Worm (Caenorhabditis elegans): ENCODE data around the gene cest-5.2.

cest-5.2 gene

DNA sequence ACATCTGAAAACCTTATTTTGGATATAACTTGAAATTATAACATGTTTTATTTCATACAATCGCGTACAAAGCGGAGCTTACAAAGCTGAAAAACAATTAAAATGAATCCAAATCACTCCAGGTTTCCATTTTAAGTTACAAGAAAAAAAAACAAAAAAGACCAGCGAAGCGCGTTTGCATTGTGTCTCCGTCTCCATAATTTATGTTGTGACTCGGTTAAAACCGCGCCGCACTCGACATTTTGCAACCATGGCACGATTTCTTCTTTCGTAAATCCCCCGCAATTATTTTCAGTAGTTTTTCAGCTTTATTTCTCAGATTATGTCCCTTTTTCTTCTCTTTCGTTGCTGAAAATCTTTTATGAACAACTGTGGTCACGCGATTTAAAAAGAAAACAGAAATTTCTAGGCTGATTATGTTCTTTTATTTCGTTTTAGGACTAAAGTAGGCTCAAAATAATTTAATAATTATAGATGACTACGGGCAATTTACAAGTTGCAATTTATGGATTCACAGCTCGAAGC, 42.3 kb downstream of the cest-5.2 start, which contains the start of the genes F38A5.2 and dnj-11 (continued):
- TF ChIP-seq blmp-1 (tag; optimal IDR thresholded peaks at IDR 0.05) = peak; percentile 72
- TF ChIP-seq ceh-82 (tag; optimal IDR thresholded peaks at IDR 0.05) = peak; percentile 70 to 93 (median 80)
- no peak for TF ChIP-seq nhr-28 (tag; optimal IDR thresholded peaks at IDR 0.05)
- peak; percentile 92 for TF ChIP-seq nhr-85 (tag)
- peak; percentile 82 for TF ChIP-seq nhr-19 (GFP tag; conservative IDR thresholded peaks at IDR 0.05)
- peak; percentile 29 for TF ChIP-seq ztf-4 (tag; optimal IDR thresholded peaks at IDR 0.05)
- no peak for TF ChIP-seq ama-1 (optimal IDR thresholded peaks at IDR 0.05)
- TF ChIP-seq nhr-90 (tag; optimal IDR thresholded peaks at IDR 0.05; ENCODE audit: poor library complexity) = peak; percentile 84
- peak; percentile 19 for TF ChIP-seq nhr-84 (tag; optimal IDR thresholded peaks at IDR 0.05)
- no peak for TF ChIP-seq tlp-1 (tag; optimal IDR thresholded peaks at IDR 0.05)
- peak; percentile 75 for TF ChIP-seq irx-1 (tag; optimal IDR thresholded peaks at IDR 0.05)
- peak; percentile 56 for TF ChIP-seq egl-13 (tag; optimal IDR thresholded peaks at IDR 0.05)
- TF ChIP-seq unc-98 (GFP tag; IDR thresholded peaks at IDR 0.05) = no peak
- TF ChIP-seq ceh-8 (GFP tag; optimal IDR thresholded peaks at IDR 0.05) = no peak
- TF ChIP-seq vab-15 (tag; optimal IDR thresholded peaks at IDR 0.05) = peak; percentile 55
- no peak for TF ChIP-seq ceh-90 (tag; optimal IDR thresholded peaks at IDR 0.05)
- peak; percentile 90 for TF ChIP-seq nhr-71 (tag; optimal IDR thresholded peaks at IDR 0.05)
- TF ChIP-seq unc-130 (tag; optimal IDR thresholded peaks at IDR 0.05) = peak; percentile 90
- no peak for TF ChIP-seq mab-9 (GFP tag; IDR thresholded peaks at IDR 0.05)
- TF ChIP-seq tbx-2 (tag; optimal IDR thresholded peaks at IDR 0.05) = peak; percentile 86
- peak; percentile 81 for TF ChIP-seq fkh-8 (tag; optimal IDR thresholded peaks at IDR 0.05)
- peak; percentile 88 for TF ChIP-seq nhr-47 (tag; optimal IDR thresholded peaks at IDR 0.05)
- TF ChIP-seq fos-1 (tag; optimal IDR thresholded peaks at IDR 0.05) = peak; percentile 62
- TF ChIP-seq F16B12.6 (tag; optimal IDR thresholded peaks at IDR 0.05) = peak; percentile 60
- TF ChIP-seq C16A3.4 (tag; optimal IDR thresholded peaks at IDR 0.05) = peak; percentile 86
- no peak for TF ChIP-seq mef-2 (tag; optimal IDR thresholded peaks at IDR 0.05)
- TF ChIP-seq nhr-20 (tag; optimal IDR thresholded peaks at IDR 0.05) = peak; percentile 87
- peak; percentile 7 for TF ChIP-seq sup-37 (GFP tag; optimal IDR thresholded peaks at IDR 0.05)
- TF ChIP-seq jun-1 (tag; optimal IDR thresholded peaks at IDR 0.05) = peak; percentile 69
- peak; percentile 70 for TF ChIP-seq lin-13 (GFP tag; optimal IDR thresholded peaks at IDR 0.05)
- peak; percentile 88 for TF ChIP-seq isw-1 (GFP tag; IDR thresholded peaks at IDR 0.05)
- no peak for TF ChIP-seq hlh-4 (tag; optimal IDR thresholded peaks at IDR 0.05)
- no peak for TF ChIP-seq efl-3 (GFP tag; optimal IDR thresholded peaks at IDR 0.05)
- TF ChIP-seq lin-14 (GFP tag; optimal IDR thresholded peaks at IDR 0.05) = peak; percentile 89
- peak; percentile 52; the same call in 1 of the 2 replicates for TF ChIP-seq ceh-88 (GFP tag; IDR thresholded peaks at IDR 0.05)
- TF ChIP-seq swsn-7 (tag; optimal IDR thresholded peaks at IDR 0.05) = peak; percentile 85
- TF ChIP-seq hlh-17 (GFP tag; optimal IDR thresholded peaks at IDR 0.05; ENCODE audit: borderline replicate concordance) = no peak
- TF ChIP-seq fkh-10 (GFP tag; optimal IDR thresholded peaks at IDR 0.05) = peak; percentile 65
- TF ChIP-seq lsy-2 (tag; optimal IDR thresholded peaks at IDR 0.05) = peak; percentile 87 to 93
- TF ChIP-seq snu-23 (GFP tag; optimal IDR thresholded peaks at IDR 0.05) = peak; percentile 91
- peak; percentile 91 for TF ChIP-seq lin-15B (tag; optimal IDR thresholded peaks at IDR 0.05)
- peak; percentile 52 for TF ChIP-seq nhr-237 (tag; optimal IDR thresholded peaks at IDR 0.05)
- TF ChIP-seq unc-30 (tag; optimal IDR thresholded peaks at IDR 0.05) = no peak
- TF ChIP-seq alr-1 (tag; optimal IDR thresholded peaks at IDR 0.05; ENCODE audit: borderline replicate concordance) = no peak
- peak; percentile 80 for TF ChIP-seq unc-86 (tag; optimal IDR thresholded peaks at IDR 0.05)
- TF ChIP-seq elt-3 (tag; optimal IDR thresholded peaks at IDR 0.05) = peak in 2 of 6 experiments; percentile 64 to 89

All from whole organism, L1 larva.